Fruit fly (Drosophila melanogaster) whole organism, embryonic: ENCODE results near the gene Pcyt1.

Experiments
- Asciz ChIP-seq: fragments of 200-800 bp; sonication (Bioruptor generic); optimal IDR thresholded peaks from 2 replicates; lab custom pipeline; 2017; ENCODE audit warnings: missing biosample characterization, mild to moderate bottlenecking, missing genetic modification characterization, missing genetic modification reagents
- B-H1 ChIP-seq: fragments of 200-800 bp; sonication (Bioruptor generic); IDR thresholded peaks from 3 replicates; pipeline ENCODE4 v1.3.6; 2022; ENCODE audit warnings: missing biosample characterization, missing genetic modification characterization
- CG10959 ChIP-seq: fragments of 200-800 bp; sonication (Bioruptor generic); IDR thresholded peaks from 2 replicates; pipeline ENCODE4 v1.3.6; 2022; ENCODE audit warnings: missing biosample characterization, missing genetic modification characterization
- CG11560 ChIP-seq: fragments of 200-800 bp; sonication (Bioruptor generic); IDR thresholded peaks from 3 replicates; pipeline ENCODE4 v1.3.6; 2022; ENCODE audit warnings: missing biosample characterization, missing genetic modification characterization
- CG14710 ChIP-seq: fragments of 200-800 bp; sonication (Bioruptor generic); optimal IDR thresholded peaks from 3 replicates; lab custom pipeline; 2019; ENCODE audit warnings: missing biosample characterization, mild to moderate bottlenecking, missing genetic modification characterization, moderate library complexity
- CG14860 ChIP-seq: fragments of 200-800 bp; sonication (Bioruptor generic); IDR thresholded peaks from 3 replicates; pipeline ENCODE4 v1.3.6; 2022; ENCODE audit warnings: missing biosample characterization, missing genetic modification characterization; ENCODE audit not compliant: partially characterized antibody
- CG16813 ChIP-seq: fragments of 200-800 bp; sonication (Bioruptor generic); IDR thresholded peaks from 3 replicates; pipeline ENCODE4 v1.3.6; 2022; ENCODE audit warnings: missing biosample characterization, missing genetic modification characterization; ENCODE audit not compliant: partially characterized antibody
- CG17802 ChIP-seq: fragments of 200-800 bp; sonication (Bioruptor generic); optimal IDR thresholded peaks from 2 replicates; lab custom pipeline; 2018; ENCODE audit warnings: missing biosample characterization, mild to moderate bottlenecking, missing genetic modification characterization, moderate library complexity
- CG18599 ChIP-seq: fragments of 200-800 bp; sonication (Bioruptor generic); optimal IDR thresholded peaks from 3 replicates; lab custom pipeline; 2017; ENCODE audit warnings: missing biosample characterization, missing genetic modification characterization, mild to moderate bottlenecking, moderate library complexity, missing genetic modification reagents
- CG31388 ChIP-seq: fragments of 200-800 bp; sonication (Bioruptor generic); optimal IDR thresholded peaks from 2 replicates; lab custom pipeline; 2016; ENCODE audit warnings: missing biosample characterization, missing genetic modification characterization
- CG32767 ChIP-seq: fragments of 200-800 bp; sonication (Bioruptor generic); IDR thresholded peaks from 2 replicates; pipeline ENCODE4 v1.3.6; 2022; ENCODE audit warnings: missing biosample characterization, missing genetic modification characterization
- CG42726 ChIP-seq: fragments of 200-800 bp; sonication (Bioruptor generic); IDR thresholded peaks from 2 replicates; pipeline ENCODE4 v1.3.6; 2022; ENCODE audit warnings: missing biosample characterization, missing genetic modification characterization; ENCODE audit not compliant: partially characterized antibody
- CG7745 ChIP-seq: fragments of 200-800 bp; sonication (Bioruptor generic); optimal IDR thresholded peaks from 2 replicates; lab custom pipeline; 2018; ENCODE audit warnings: missing biosample characterization, mild to moderate bottlenecking, missing genetic modification characterization, moderate library complexity
- CG9437 ChIP-seq: fragments of 200-800 bp; sonication (Bioruptor generic); optimal IDR thresholded peaks from 2 replicates; lab custom pipeline; 2018; ENCODE audit warnings: missing biosample characterization, mild to moderate bottlenecking, missing genetic modification characterization
- CkIIα-i1 ChIP-seq: fragments of 200-800 bp; sonication (Bioruptor generic); IDR thresholded peaks from 2 replicates; pipeline ENCODE4 v1.3.6; 2022; ENCODE audit warnings: missing biosample characterization, missing genetic modification characterization
- E2f1 ChIP-seq: fragments of 200-800 bp; sonication (Bioruptor generic); IDR thresholded peaks from 2 replicates; pipeline ENCODE4 v1.3.6; 2022; ENCODE audit warnings: missing biosample characterization, missing genetic modification characterization
- E2f2 ChIP-seq: fragments of 200-800 bp; sonication (Bioruptor generic); IDR thresholded peaks from 2 replicates; pipeline ENCODE4 v1.3.6; 2022; ENCODE audit warnings: missing biosample characterization, missing genetic modification characterization
- Hr78 ChIP-seq, 2 experiments: fragments of 200-800 bp in 1 of 2; fragments of >200 bp in 1 of 2; sonication (Bioruptor generic) in 1 of 2; optimal IDR thresholded peaks; 2 replicates each; lab custom pipeline; 2017 to 2019; ENCODE audit warnings: missing biosample characterization in 2 of 2, missing genetic modification characterization in 2 of 2, mild to moderate bottlenecking in 1 of 2, moderate library complexity in 1 of 2
- Med ChIP-seq: fragments of 200-800 bp; sonication (Bioruptor generic); peaks from one replicate; lab custom pipeline; 2016; ENCODE audit warnings: missing biosample characterization, missing genetic modification characterization, mild to moderate bottlenecking, inconsistent platforms, moderate library complexity
- NC2α ChIP-seq: fragments of 200-800 bp; sonication (Bioruptor generic); optimal IDR thresholded peaks from 2 replicates; lab custom pipeline; 2016; ENCODE audit warnings: missing biosample characterization, missing genetic modification characterization
- Pdp1 ChIP-seq, 2 experiments: fragments of 200-800 bp; sonication (Bioruptor generic); optimal IDR thresholded peaks; 3 replicates each; lab custom pipeline; 2016; ENCODE audit warnings: missing biosample characterization in 2 of 2, missing genetic modification characterization in 2 of 2, mild to moderate bottlenecking in 1 of 2, moderate library complexity in 1 of 2
- Scr ChIP-seq: fragments of 200-800 bp; sonication (Bioruptor generic); IDR thresholded peaks from 2 replicates; pipeline ENCODE4 v1.3.6; 2022; ENCODE audit warnings: missing biosample characterization, missing genetic modification characterization; ENCODE audit not compliant: partially characterized antibody
- Side ChIP-seq: fragments of 200-800 bp; sonication (Bioruptor generic); optimal IDR thresholded peaks from 2 replicates; lab custom pipeline; 2016; ENCODE audit warnings: missing biosample characterization, missing genetic modification characterization
- Trl ChIP-seq, 3 experiments: fragments of >200 bp in 2 of 3; fragments of 200-800 bp in 1 of 3; sonication (Bioruptor generic) in 1 of 3; optimal IDR thresholded peaks; 2 replicates in 1 of 3; 3 replicates in 2 of 3; lab custom pipeline; 2016 to 2017; ENCODE audit warnings: missing biosample characterization in 1 of 3, missing genetic modification characterization in 1 of 3
- Vsx1 ChIP-seq: fragments of 200-800 bp; sonication (Bioruptor generic); optimal IDR thresholded peaks from 2 replicates; lab custom pipeline; 2017; ENCODE audit warnings: missing biosample characterization, mild to moderate bottlenecking, missing genetic modification characterization, missing genetic modification reagents
- amos ChIP-seq: fragments of 200-800 bp; sonication (Bioruptor generic); IDR thresholded peaks from 2 replicates; pipeline ENCODE4 v1.3.6; 2022; ENCODE audit warnings: missing biosample characterization, missing genetic modification characterization; ENCODE audit not compliant: partially characterized antibody
- bbx ChIP-seq: fragments of 200-800 bp; sonication (Bioruptor generic); IDR thresholded peaks from 2 replicates; pipeline ENCODE4 v1.3.6; 2022; ENCODE audit warnings: missing biosample characterization, missing genetic modification characterization; ENCODE audit not compliant: partially characterized antibody
- crc ChIP-seq: fragments of 200-800 bp; sonication (Bioruptor generic); optimal IDR thresholded peaks from 2 replicates; lab custom pipeline; 2016; ENCODE audit warnings: missing biosample characterization, missing genetic modification characterization
- crol ChIP-seq: fragments of 200-800 bp; sonication (Bioruptor generic); IDR thresholded peaks from 2 replicates; pipeline ENCODE4 v1.3.6; 2022; ENCODE audit warnings: missing biosample characterization, missing genetic modification characterization
- en ChIP-seq: fragments of 200-800 bp; sonication (Bioruptor generic); optimal IDR thresholded peaks from 2 replicates; lab custom pipeline; 2016; ENCODE audit warnings: missing biosample characterization, missing genetic modification characterization
- fd102C ChIP-seq: fragments of 200-800 bp; sonication (Bioruptor generic); optimal IDR thresholded peaks from 2 replicates; lab custom pipeline; 2018; ENCODE audit warnings: missing biosample characterization, mild to moderate bottlenecking, missing genetic modification characterization, moderate library complexity
- ftz-f1 ChIP-seq: fragments of 200-800 bp; sonication (Bioruptor generic); optimal IDR thresholded peaks from 2 replicates; lab custom pipeline; 2016; ENCODE audit warnings: missing biosample characterization, missing genetic modification characterization
- gem ChIP-seq: fragments of 200-800 bp; sonication (Bioruptor generic); optimal IDR thresholded peaks from 2 replicates; lab custom pipeline; 2019; ENCODE audit warnings: missing biosample characterization, mild to moderate bottlenecking, missing genetic modification characterization, moderate library complexity
- gfzf ChIP-seq: fragments of 200-800 bp; sonication (Bioruptor generic); optimal IDR thresholded peaks from 2 replicates; lab custom pipeline; 2016; ENCODE audit warnings: missing biosample characterization, mild to moderate bottlenecking, missing genetic modification characterization, moderate library complexity
- grau ChIP-seq: fragments of 200-800 bp; optimal IDR thresholded peaks from 3 replicates; lab custom pipeline; 2019; ENCODE audit warnings: missing biosample characterization, mild to moderate bottlenecking, missing genetic modification characterization, moderate library complexity
- mam ChIP-seq: fragments of 200-800 bp; sonication (Bioruptor generic); optimal IDR thresholded peaks from 3 replicates; lab custom pipeline; 2016; ENCODE audit warnings: missing biosample characterization, missing genetic modification characterization
- nau ChIP-seq: fragments of 200-800 bp; sonication (Bioruptor generic); optimal IDR thresholded peaks from 3 replicates; lab custom pipeline; 2017; ENCODE audit warnings: missing biosample characterization, mild to moderate bottlenecking, missing genetic modification characterization, missing genetic modification reagents
- pfk ChIP-seq: fragments of 200-800 bp; sonication (Bioruptor generic); optimal IDR thresholded peaks from 2 replicates; lab custom pipeline; 2018; ENCODE audit warnings: missing biosample characterization, mild to moderate bottlenecking, missing genetic modification characterization, moderate library complexity
- phol ChIP-seq: fragments of 200-800 bp; sonication (Bioruptor generic); optimal IDR thresholded peaks from 3 replicates; lab custom pipeline; 2018; ENCODE audit warnings: missing biosample characterization, mild to moderate bottlenecking, missing genetic modification characterization, moderate library complexity
- pita ChIP-seq: fragments of 200-800 bp; sonication (Bioruptor generic); optimal IDR thresholded peaks from 2 replicates; lab custom pipeline; 2017; ENCODE audit warnings: missing biosample characterization, mild to moderate bottlenecking, missing genetic modification characterization
- pros ChIP-seq: fragments of 200-800 bp; sonication (Bioruptor generic); optimal IDR thresholded peaks from 3 replicates; lab custom pipeline; 2019; ENCODE audit warnings: missing biosample characterization, mild to moderate bottlenecking, missing genetic modification characterization, moderate library complexity
- pzg ChIP-seq: fragments of 200-800 bp; sonication (Bioruptor generic); optimal IDR thresholded peaks from 3 replicates; lab custom pipeline; 2018; ENCODE audit warnings: missing biosample characterization, mild to moderate bottlenecking, missing genetic modification characterization, moderate library complexity
- sens ChIP-seq: fragments of 200-800 bp; sonication (Bioruptor generic); peaks from one replicate; lab custom pipeline; 2016; ENCODE audit warnings: missing biosample characterization, missing genetic modification characterization
- sr ChIP-seq: fragments of 200-800 bp; sonication (Bioruptor generic); IDR thresholded peaks from 3 replicates; pipeline ENCODE4 v1.3.6; 2022; ENCODE audit warnings: missing biosample characterization, missing genetic modification characterization
- stwl ChIP-seq: fragments of 200-800 bp; sonication (Bioruptor generic); optimal IDR thresholded peaks from 3 replicates; lab custom pipeline; 2018; ENCODE audit warnings: missing biosample characterization, mild to moderate bottlenecking, missing genetic modification characterization, moderate library complexity
- wek ChIP-seq: fragments of 200-800 bp; sonication (Bioruptor generic); optimal IDR thresholded peaks from 3 replicates; lab custom pipeline; 2018; ENCODE audit warnings: missing biosample characterization, mild to moderate bottlenecking, missing genetic modification characterization, moderate library complexity
- zen ChIP-seq: fragments of 200-800 bp; sonication (Bioruptor generic); optimal IDR thresholded peaks from 3 replicates; lab custom pipeline; 2018; ENCODE audit warnings: missing biosample characterization, mild to moderate bottlenecking, missing genetic modification characterization, moderate library complexity

Pcyt1 gene

dm6 chr3L:1502086-1502893, 43.6 kb upstream of the Pcyt1 start, which contains the start of the genes hfp and Psa (continued):
- TF ChIP-seq Scr (GFP tag; lab: Robert Waterston, UW) (peak; percentile 63), CG11560 (tag; lab: Robert Waterston, UW) (peak; percentile 98), nau (GFP tag; lab: Kevin White, UChicago) (no peak), CG10959 (GFP tag; lab: Robert Waterston, UW) (no peak; the same call in 1 of the 2 replicates), pros (GFP tag; lab: Kevin White, UChicago) (no peak), sens (peak; percentile 14), mam (GFP tag; lab: Kevin White, UChicago) (no peak), phol (peak; percentile 91), NC2α (GFP tag; lab: Kevin White, UChicago) (no peak), bbx (GFP tag; lab: Robert Waterston, UW) (peak; percentile 83), CkIIα-i1 (GFP tag; lab: Robert Waterston, UW) (no peak), CG14710 (tag; lab: Kevin White, UChicago) (peak; percentile 27), ftz-f1 (GFP tag; lab: Kevin White, UChicago) (peak; percentile 45), Vsx1 (GFP tag; lab: Kevin White, UChicago) (no peak), stwl (tag; lab: Kevin White, UChicago) (peak; percentile 88), CG17802 (tag; lab: Kevin White, UChicago) (no peak), CG42726 (GFP tag; lab: Robert Waterston, UW) (peak; percentile 12; the same call in 1 of the 2 replicates), CG31388 (no peak), crol (peak; percentile 69), CG7745 (tag; lab: Kevin White, UChicago) (no peak), fd102C (no peak), wek (GFP tag; lab: Kevin White, UChicago) (no peak), Side (GFP tag; lab: Kevin White, UChicago) (no peak), Med (GFP tag; lab: Kevin White, UChicago) (peak; percentile 53), E2f1 (GFP tag; lab: Robert Waterston, UW) (no peak), pfk (peak; percentile 14), pzg (peak; percentile 83), CG32767 (GFP tag; lab: Robert Waterston, UW) (peak; percentile 67), grau (tag; lab: Kevin White, UChicago) (peak; percentile 7), pita (GFP tag; lab: Kevin White, UChicago) (no peak), B-H1 (GFP tag; lab: Robert Waterston, UW) (no peak), amos (GFP tag; lab: Robert Waterston, UW) (peak; percentile 72; the same call in 1 of the 2 replicates), crc (no peak), Trl (optimal IDR thresholded peaks at IDR 0.05; lab: Kevin White, UChicago) (no peak), Trl (GFP tag; optimal IDR thresholded peaks at IDR 0.05; lab: Kevin White, UChicago) (no peak), sr (GFP tag; lab: Robert Waterston, UW) (no peak), en (GFP tag; lab: Kevin White, UChicago) (no peak), CG9437 (GFP tag; lab: Kevin White, UChicago) (no peak), E2f2 (GFP tag; lab: Robert Waterston, UW) (peak; percentile 83), CG18599 (GFP tag; lab: Kevin White, UChicago) (no peak), CG14860 (GFP tag; lab: Robert Waterston, UW) (peak; percentile 73; the same call in 2 of the 3 replicates), Asciz (no peak), Hr78 (GFP tag; optimal IDR thresholded peaks at IDR 0.05; lab: Kevin White, UChicago) (no peak), Pdp1 (GFP tag; optimal IDR thresholded peaks at IDR 0.05; lab: Kevin White, UChicago) (peak in 1 of 2 experiments; percentile 56), zen (tag; lab: Kevin White, UChicago) (no peak), gem (tag; lab: Kevin White, UChicago) (no peak), gfzf (GFP tag; lab: Kevin White, UChicago) (peak; percentile 30), CG16813 (GFP tag; lab: Robert Waterston, UW) (peak; percentile 70)
